Worm (Caenorhabditis elegans): ENCODE data around the gene F44E2.4.

Gene F44E2.4

ce11 chrIII:8873990-8874668 lies 35.9 kb upstream of the F44E2.4 start (continued):
- TF ChIP-seq Y79H2A.3 (GFP tag; conservative IDR thresholded peaks at IDR 0.05) = no peak
- no peak for TF ChIP-seq nhr-179 (tag; optimal IDR thresholded peaks at IDR 0.05)
- peak; percentile 81 for TF ChIP-seq ceh-27 (GFP tag; optimal IDR thresholded peaks at IDR 0.05)
- no peak for TF ChIP-seq hrde-1 (tag; optimal IDR thresholded peaks at IDR 0.05; ENCODE audit: borderline replicate concordance)
- TF ChIP-seq rpc-1 (optimal IDR thresholded peaks at IDR 0.05) = no peak
- TF ChIP-seq rpc-1 (tag; optimal IDR thresholded peaks at IDR 0.05) = no peak
- TF ChIP-seq fkh-3 (tag; optimal IDR thresholded peaks at IDR 0.05) = no peak

- TF ChIP-seq let-526 (GFP tag; IDR thresholded peaks at IDR 0.05) (no peak), zfh-2 (GFP tag; conservative IDR thresholded peaks at IDR 0.05) (peak; percentile 79), tlf-1 (GFP tag; optimal IDR thresholded peaks at IDR 0.05) (no peak), K12H6.12 (tag; optimal IDR thresholded peaks at IDR 0.05) (peak; percentile 1), ets-4 (GFP tag; optimal IDR thresholded peaks at IDR 0.05) (no peak), dox-1 (GFP tag; IDR thresholded peaks at IDR 0.05) (peak; percentile 18; the same call in 1 of the 2 replicates), F37B4.10 (GFP tag; IDR thresholded peaks at IDR 0.05) (no peak), F52B5.7 (tag; optimal IDR thresholded peaks at IDR 0.05) (peak; percentile 25), him-1 (tag; optimal IDR thresholded peaks at IDR 0.05) (no peak)
These were observed 34.8 kb upstream of the F44E2.4 start for ce11 chrIII:8873045-8873457.

- TF ChIP-seq rcor-1 (GFP tag; IDR thresholded peaks at IDR 0.05) = no peak
- no peak for TF ChIP-seq hmg-20 (GFP tag; IDR thresholded peaks at IDR 0.05)
- TF ChIP-seq lin-26 (GFP tag; IDR thresholded peaks at IDR 0.05) = no peak
These were observed 31.4 kb upstream of the F44E2.4 start for ce11 chrIII:8869663-8870062.

- TF ChIP-seq ztf-3 (GFP tag; optimal IDR thresholded peaks at IDR 0.05) = no peak
- peak; percentile 56; the same call in 1 of the 2 replicates for TF ChIP-seq Y56A3A.18 (GFP tag; IDR thresholded peaks at IDR 0.05)
- no peak for TF ChIP-seq attf-6 (GFP tag; IDR thresholded peaks at IDR 0.05)
- 0 out of 2 replicates have a peak, but pooled peaks have one; percentile 46 for TF ChIP-seq aptf-2 (GFP tag; conservative IDR thresholded peaks at IDR 0.05)
- no peak for TF ChIP-seq athp-1 (tag; optimal IDR thresholded peaks at IDR 0.05)
- peak; percentile 40 for TF ChIP-seq lin-40 (tag; optimal IDR thresholded peaks at IDR 0.05)
- TF ChIP-seq hlh-26 (GFP tag; conservative IDR thresholded peaks at IDR 0.05) = no peak
- TF ChIP-seq F33H1.4 (GFP tag; IDR thresholded peaks at IDR 0.05) = no peak
- peak; percentile 75 for TF ChIP-seq zim-3 (tag; optimal IDR thresholded peaks at IDR 0.05)
- TF ChIP-seq attf-5 (GFP tag; optimal IDR thresholded peaks at IDR 0.05) = peak; percentile 39
- TF ChIP-seq let-607 (tag; optimal IDR thresholded peaks at IDR 0.05) = peak in 1 of 2 experiments; percentile 21
- no peak for TF ChIP-seq attf-3 (GFP tag; conservative IDR thresholded peaks at IDR 0.05)
- TF ChIP-seq Y79H2A.3 (GFP tag; conservative IDR thresholded peaks at IDR 0.05) = no peak
- TF ChIP-seq F23B12.7 (tag; optimal IDR thresholded peaks at IDR 0.05; ENCODE audit: insufficient read depth) = peak; percentile 12
- peak; percentile 90 for TF ChIP-seq nhr-80 (tag; optimal IDR thresholded peaks at IDR 0.05)
- peak; percentile 96 for TF ChIP-seq cebp-1 (GFP tag; IDR thresholded peaks at IDR 0.05)
- peak; percentile 97 for TF ChIP-seq cebp-1 (tag; optimal IDR thresholded peaks at IDR 0.05)
- no peak for TF ChIP-seq snpc-3.4 (tag; optimal IDR thresholded peaks at IDR 0.05)
- TF ChIP-seq snpc-4 (GFP tag; optimal IDR thresholded peaks at IDR 0.05) = no peak
- TF ChIP-seq snpc-4 (tag; optimal IDR thresholded peaks at IDR 0.05) = peak in 1 of 4 experiments; percentile 15
- TF ChIP-seq ztf-22 (GFP tag; optimal IDR thresholded peaks at IDR 0.05) = no peak
- TF ChIP-seq F10E7.11 (tag; optimal IDR thresholded peaks at IDR 0.05) = no peak
- no peak for TF ChIP-seq madf-10 (tag; optimal IDR thresholded peaks at IDR 0.05)
- no peak for TF ChIP-seq lag-1 (GFP tag; IDR thresholded peaks at IDR 0.05)
- no peak for TF ChIP-seq xnd-1 (tag; optimal IDR thresholded peaks at IDR 0.05)
These were observed 29.9 kb upstream of the F44E2.4 start for ce11 chrIII:8867922-8868655.
